Worm (Caenorhabditis elegans): ENCODE results near the gene cht-2.

The cht-2 gene

DNA sequence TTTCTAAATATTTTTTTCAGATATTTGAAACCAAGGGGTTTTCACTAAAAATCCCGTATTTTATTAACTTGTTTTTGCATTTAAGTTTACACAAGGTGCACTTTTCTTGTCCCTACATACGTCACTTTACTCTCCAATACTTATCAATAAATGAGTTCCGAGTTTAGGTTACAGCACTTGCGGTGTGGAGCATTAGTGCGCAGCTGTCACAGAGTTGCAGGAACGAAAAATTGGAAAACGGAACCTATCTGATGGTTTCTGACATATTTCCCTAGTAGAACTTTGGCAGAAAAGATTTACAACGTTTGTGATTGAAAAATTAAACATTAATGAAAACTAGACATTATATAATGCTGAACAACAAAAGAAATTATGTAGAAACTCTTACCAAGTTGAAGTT is 22.6 kb upstream of the cht-2 start:
- TF ChIP-seq mep-1 (tag; optimal IDR thresholded peaks at IDR 0.05) (no peak), elt-3 (tag; optimal IDR thresholded peaks at IDR 0.05) (no peak), pax-3 (tag; optimal IDR thresholded peaks at IDR 0.05) (no peak), aly-2 (tag; optimal IDR thresholded peaks at IDR 0.05) (no peak), alr-1 (tag; optimal IDR thresholded peaks at IDR 0.05; ENCODE audit: borderline replicate concordance) (no peak), C34B4.2 (tag; optimal IDR thresholded peaks at IDR 0.05) (no peak), nhr-12 (tag; optimal IDR thresholded peaks at IDR 0.05) (no peak), snpc-4 (tag; optimal IDR thresholded peaks at IDR 0.05) (no peak), nhr-20 (tag; optimal IDR thresholded peaks at IDR 0.05) (no peak), elt-2 (tag; optimal IDR thresholded peaks at IDR 0.05) (no peak), unc-62 (GFP tag; optimal IDR thresholded peaks at IDR 0.05) (no peak), C04F5.9 (tag; optimal IDR thresholded peaks at IDR 0.05) (no peak), lir-3 (tag; optimal IDR thresholded peaks at IDR 0.05; ENCODE audit: poor library complexity) (no peak)

DNA sequence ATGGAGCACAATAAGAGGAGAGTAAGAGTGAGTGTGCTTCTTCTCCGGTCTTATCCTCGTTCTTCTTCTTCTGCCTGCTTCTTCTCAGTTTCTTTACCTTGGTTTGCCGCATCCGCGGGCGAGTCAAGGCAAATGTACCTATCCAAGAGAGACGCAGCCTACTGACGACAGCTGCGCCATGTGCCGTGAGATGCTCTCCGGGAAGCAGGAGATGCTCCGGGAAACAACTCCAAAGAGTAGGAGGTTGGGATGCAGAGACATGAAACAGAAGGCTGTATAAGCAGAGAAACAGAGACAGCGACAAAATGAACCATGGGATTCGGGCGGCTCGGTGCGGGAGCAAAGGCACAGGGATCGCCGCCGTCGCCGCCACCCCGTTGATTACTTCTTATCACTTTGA is 21.7 kb upstream of the cht-2 start:
- TF ChIP-seq nhr-20 (tag; optimal IDR thresholded peaks at IDR 0.05) (peak; percentile 31), snpc-4 (tag; optimal IDR thresholded peaks at IDR 0.05) (no peak), Y116A8C.19 (tag; optimal IDR thresholded peaks at IDR 0.05; ENCODE audit: borderline replicate concordance) (no peak), ztf-11 (tag; optimal IDR thresholded peaks at IDR 0.05) (no peak), nhr-71 (tag; optimal IDR thresholded peaks at IDR 0.05) (peak; percentile 73), skn-1 (tag; optimal IDR thresholded peaks at IDR 0.05) (no peak), nhr-19 (GFP tag; conservative IDR thresholded peaks at IDR 0.05) (peak; percentile 41), irx-1 (tag; optimal IDR thresholded peaks at IDR 0.05) (no peak), lin-14 (GFP tag; optimal IDR thresholded peaks at IDR 0.05) (peak; percentile 78), egl-13 (tag; optimal IDR thresholded peaks at IDR 0.05) (no peak), hpl-2 (GFP tag; optimal IDR thresholded peaks at IDR 0.05) (no peak), pag-3 (tag; optimal IDR thresholded peaks at IDR 0.05; ENCODE audit: borderline replicate concordance, insufficient read depth) (peak; percentile 55), nhr-77 (tag; optimal IDR thresholded peaks at IDR 0.05) (no peak), nhr-47 (tag; optimal IDR thresholded peaks at IDR 0.05) (peak; percentile 0), tbx-2 (tag; optimal IDR thresholded peaks at IDR 0.05) (peak; percentile 13), unc-130 (tag; optimal IDR thresholded peaks at IDR 0.05) (peak; percentile 40), xbp-1 (tag; optimal IDR thresholded peaks at IDR 0.05) (no peak), rnt-1 (tag; optimal IDR thresholded peaks at IDR 0.05) (peak; percentile 74), nhr-12 (tag; optimal IDR thresholded peaks at IDR 0.05) (no peak), lsy-2 (tag; optimal IDR thresholded peaks at IDR 0.05) (peak in 1 of 2 experiments; percentile 34), blmp-1 (tag; optimal IDR thresholded peaks at IDR 0.05) (no peak), snu-23 (GFP tag; optimal IDR thresholded peaks at IDR 0.05) (peak; percentile 56), pqm-1 (tag; optimal IDR thresholded peaks at IDR 0.05) (no peak), dsc-1 (tag; optimal IDR thresholded peaks at IDR 0.05) (peak; percentile 8), C04F5.9 (tag; optimal IDR thresholded peaks at IDR 0.05) (no peak)

DNA sequence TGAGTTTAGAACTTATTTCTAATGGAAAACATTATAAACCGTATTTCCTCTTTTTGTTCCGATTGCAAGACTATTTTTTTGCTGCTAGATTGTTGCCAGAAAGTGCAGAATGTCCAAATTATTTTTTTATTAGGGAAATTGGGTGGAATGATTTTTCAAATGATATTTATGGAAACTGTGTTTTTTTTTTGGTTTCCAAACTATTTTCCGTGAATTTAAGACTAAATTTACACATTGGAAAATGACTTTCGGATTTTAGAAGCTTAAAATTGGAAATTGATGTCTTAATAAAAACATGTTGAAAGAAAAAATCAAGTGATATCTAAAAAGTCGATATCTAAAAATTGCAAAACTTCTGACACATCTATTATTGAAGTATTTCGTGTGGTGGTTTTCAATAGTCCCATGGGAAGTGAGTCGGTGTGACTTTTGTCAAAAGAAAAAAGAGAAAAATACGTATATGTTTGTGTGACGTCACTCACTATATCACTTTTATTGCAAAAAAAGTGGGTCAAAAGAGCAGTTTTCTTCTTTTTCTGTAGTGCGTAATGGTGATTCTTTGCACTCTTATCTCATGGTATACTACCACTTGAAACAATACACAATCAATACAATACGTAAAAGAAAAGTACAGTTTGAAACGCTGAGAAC is 16.5 kb upstream of the cht-2 start:
- TF ChIP-seq ztf-4 (tag; optimal IDR thresholded peaks at IDR 0.05) (no peak), unc-30 (tag; optimal IDR thresholded peaks at IDR 0.05) (no peak), fos-1 (tag; optimal IDR thresholded peaks at IDR 0.05) (no peak), nhr-47 (tag; optimal IDR thresholded peaks at IDR 0.05) (no peak), nhr-84 (tag; optimal IDR thresholded peaks at IDR 0.05) (no peak), egl-13 (tag; optimal IDR thresholded peaks at IDR 0.05) (no peak), nhr-90 (tag; optimal IDR thresholded peaks at IDR 0.05; ENCODE audit: poor library complexity) (no peak), nhr-12 (tag; optimal IDR thresholded peaks at IDR 0.05) (no peak), efl-1 (optimal IDR thresholded peaks at IDR 0.05) (no peak), efl-1 (GFP tag; optimal IDR thresholded peaks at IDR 0.05 in 1 of 2) (no peak), sptf-1 (tag; optimal IDR thresholded peaks at IDR 0.05) (no peak), ceh-90 (tag; optimal IDR thresholded peaks at IDR 0.05) (no peak), fkh-8 (tag; optimal IDR thresholded peaks at IDR 0.05) (no peak), lin-14 (GFP tag; optimal IDR thresholded peaks at IDR 0.05) (peak; percentile 58), elt-2 (tag; optimal IDR thresholded peaks at IDR 0.05) (no peak), lir-3 (tag; optimal IDR thresholded peaks at IDR 0.05; ENCODE audit: poor library complexity) (no peak), nhr-71 (tag; optimal IDR thresholded peaks at IDR 0.05) (peak; percentile 23), nhr-11 (tag; optimal IDR thresholded peaks at IDR 0.05) (no peak), nhr-85 (tag) (no peak), unc-86 (tag; optimal IDR thresholded peaks at IDR 0.05) (no peak), lsy-2 (tag; optimal IDR thresholded peaks at IDR 0.05) (peak in 1 of 2 experiments; percentile 13)
